Fruit fly (Drosophila melanogaster) whole organism, embryonic: ENCODE data around the gene Rab9D.

Experiments
- Abd-B ChIP-seq: fragments of 200-800 bp; sonication (Bioruptor generic); optimal IDR thresholded peaks from 2 replicates; lab custom pipeline; 2018; ENCODE audit warnings: missing biosample characterization, mild to moderate bottlenecking, missing genetic modification characterization, moderate library complexity
- Atf-2 ChIP-seq: fragments of 200-800 bp; sonication (Bioruptor generic); optimal IDR thresholded peaks from 2 replicates; lab custom pipeline; 2016; ENCODE audit warnings: missing biosample characterization, missing genetic modification characterization
- CG10462 ChIP-seq: fragments of 200-800 bp; sonication (Bioruptor generic); optimal IDR thresholded peaks from 2 replicates; lab custom pipeline; 2016; ENCODE audit warnings: missing biosample characterization, missing genetic modification characterization
- CG11456 ChIP-seq: fragments of 200-800 bp; sonication (Bioruptor generic); IDR thresholded peaks from 3 replicates; pipeline ENCODE4 v1.3.6; 2022; ENCODE audit warnings: missing biosample characterization, missing genetic modification characterization
- CG12104 ChIP-seq: fragments of 200-800 bp; sonication (Bioruptor generic); optimal IDR thresholded peaks from 3 replicates; lab custom pipeline; 2016; ENCODE audit warnings: missing biosample characterization, missing genetic modification characterization
- CG12391 ChIP-seq: fragments of 200-800 bp; sonication (Bioruptor generic); optimal IDR thresholded peaks from 3 replicates; lab custom pipeline; 2018; ENCODE audit warnings: missing biosample characterization, mild to moderate bottlenecking, missing genetic modification characterization, moderate library complexity
- CG13894 ChIP-seq: fragments of 200-800 bp; sonication (Bioruptor generic); optimal IDR thresholded peaks from 3 replicates; lab custom pipeline; 2018; ENCODE audit warnings: missing biosample characterization, mild to moderate bottlenecking, missing genetic modification characterization, moderate library complexity
- CG15011 ChIP-seq: fragments of 200-800 bp; sonication (Bioruptor generic); optimal IDR thresholded peaks from 3 replicates; lab custom pipeline; 2018; ENCODE audit warnings: missing biosample characterization, mild to moderate bottlenecking, missing genetic modification characterization
- CG1647 ChIP-seq: fragments of 200-800 bp; sonication (Bioruptor generic); optimal IDR thresholded peaks from 3 replicates; lab custom pipeline; 2016; ENCODE audit warnings: missing biosample characterization, missing genetic modification characterization
- CG17359 ChIP-seq: fragments of 200-800 bp; sonication (Bioruptor generic); optimal IDR thresholded peaks from 3 replicates; lab custom pipeline; 2018; ENCODE audit warnings: missing biosample characterization, mild to moderate bottlenecking, missing genetic modification characterization, moderate library complexity
- CG17829 ChIP-seq: fragments of 200-800 bp; optimal IDR thresholded peaks from 2 replicates; lab custom pipeline; 2019; ENCODE audit warnings: missing biosample characterization, mild to moderate bottlenecking, missing genetic modification characterization, moderate library complexity
- CG18262 ChIP-seq: fragments of 200-800 bp; optimal IDR thresholded peaks from 3 replicates; lab custom pipeline; 2019; ENCODE audit warnings: missing biosample characterization, mild to moderate bottlenecking, missing genetic modification characterization, moderate library complexity
- CG2120 ChIP-seq: fragments of 200-800 bp; sonication (Bioruptor generic); optimal IDR thresholded peaks from 3 replicates; lab custom pipeline; 2016; ENCODE audit warnings: missing biosample characterization, missing genetic modification characterization
- CG31224 ChIP-seq: fragments of 200-800 bp; sonication (Bioruptor generic); IDR thresholded peaks from 2 replicates; pipeline ENCODE4 v1.3.6; 2022; ENCODE audit warnings: missing biosample characterization, missing genetic modification characterization
- CG3281 ChIP-seq: fragments of 200-800 bp; sonication (Bioruptor generic); optimal IDR thresholded peaks from 3 replicates; lab custom pipeline; 2017; ENCODE audit warnings: missing biosample characterization, mild to moderate bottlenecking, missing genetic modification characterization
- CG3407 ChIP-seq: fragments of 200-800 bp; sonication (Bioruptor generic); optimal IDR thresholded peaks from 2 replicates; lab custom pipeline; 2018; ENCODE audit warnings: missing biosample characterization, mild to moderate bottlenecking, missing genetic modification characterization
- CG3847 ChIP-seq: fragments of 200-800 bp; sonication (Bioruptor generic); IDR thresholded peaks from 2 replicates; pipeline ENCODE4 v1.3.6; 2022; ENCODE audit warnings: missing biosample characterization, missing genetic modification characterization
- CG4820 ChIP-seq: fragments of 200-800 bp; sonication (Bioruptor generic); optimal IDR thresholded peaks from 3 replicates; lab custom pipeline; 2016; ENCODE audit warnings: missing biosample characterization, missing genetic modification characterization
- CG7556 ChIP-seq: fragments of 200-800 bp; sonication (Bioruptor generic); optimal IDR thresholded peaks from 2 replicates; lab custom pipeline; 2017; ENCODE audit warnings: missing biosample characterization, mild to moderate bottlenecking, missing genetic modification characterization
- CG8388 ChIP-seq: fragments of 200-800 bp; sonication (Bioruptor generic); optimal IDR thresholded peaks from 2 replicates; lab custom pipeline; 2019; ENCODE audit warnings: missing biosample characterization, mild to moderate bottlenecking, missing genetic modification characterization, moderate library complexity
- CG8924 ChIP-seq: fragments of 200-800 bp; optimal IDR thresholded peaks from 3 replicates; lab custom pipeline; 2019; ENCODE audit warnings: missing biosample characterization, mild to moderate bottlenecking, missing genetic modification characterization, moderate library complexity
- CoRest ChIP-seq: fragments of 200-800 bp; sonication (Bioruptor generic); optimal IDR thresholded peaks from 3 replicates; lab custom pipeline; 2018; ENCODE audit warnings: missing biosample characterization, mild to moderate bottlenecking, missing genetic modification characterization, moderate library complexity
- D19B ChIP-seq: fragments of 200-800 bp; sonication (Bioruptor generic); optimal IDR thresholded peaks from 2 replicates; lab custom pipeline; 2017; ENCODE audit warnings: missing biosample characterization, mild to moderate bottlenecking, missing genetic modification characterization
- Ets97D ChIP-seq: fragments of 200-800 bp; sonication (Bioruptor generic); optimal IDR thresholded peaks from 3 replicates; lab custom pipeline; 2016; ENCODE audit warnings: missing biosample characterization, missing genetic modification characterization
- Hmx ChIP-seq: fragments of 200-800 bp; sonication (Bioruptor generic); optimal IDR thresholded peaks from 2 replicates; lab custom pipeline; 2016; ENCODE audit warnings: missing biosample characterization, missing genetic modification characterization
- Hr3 ChIP-seq: fragments of 200-800 bp; sonication (Bioruptor generic); optimal IDR thresholded peaks from 3 replicates; lab custom pipeline; 2016; ENCODE audit warnings: missing biosample characterization, missing genetic modification characterization
- Hr51 ChIP-seq, 2 experiments: fragments of 200-800 bp; sonication (Bioruptor generic); optimal IDR thresholded peaks; 2 replicates in 1 of 2; 3 replicates in 1 of 2; lab custom pipeline; 2016 to 2018; ENCODE audit warnings: missing biosample characterization in 2 of 2, missing genetic modification characterization in 2 of 2, mild to moderate bottlenecking in 1 of 2, moderate library complexity in 1 of 2
- MESR4 ChIP-seq: fragments of 200-800 bp; sonication (Bioruptor generic); optimal IDR thresholded peaks from 2 replicates; lab custom pipeline; 2018; ENCODE audit warnings: missing biosample characterization, mild to moderate bottlenecking, missing genetic modification characterization, moderate library complexity
- NfI ChIP-seq: fragments of 200-800 bp; sonication (Bioruptor generic); optimal IDR thresholded peaks from 3 replicates; lab custom pipeline; 2018; ENCODE audit warnings: missing biosample characterization, mild to moderate bottlenecking, missing genetic modification characterization, moderate library complexity
- Rfx ChIP-seq: fragments of 200-800 bp; sonication (Bioruptor generic); IDR thresholded peaks from 2 replicates; pipeline ENCODE4 v1.3.6; 2022; ENCODE audit warnings: missing biosample characterization, missing genetic modification characterization
- Sox100B ChIP-seq: fragments of 200-800 bp; sonication (Bioruptor generic); optimal IDR thresholded peaks from 3 replicates; lab custom pipeline; 2018; ENCODE audit warnings: missing biosample characterization, mild to moderate bottlenecking, missing genetic modification characterization
- Sry-β ChIP-seq: fragments of 200-800 bp; sonication (Bioruptor generic); optimal IDR thresholded peaks from 2 replicates; lab custom pipeline; 2018; ENCODE audit warnings: missing biosample characterization, mild to moderate bottlenecking, missing genetic modification characterization, moderate library complexity
- Ssrp ChIP-seq: fragments of 200-800 bp; sonication (Bioruptor generic); optimal IDR thresholded peaks from 2 replicates; lab custom pipeline; 2018; ENCODE audit warnings: missing biosample characterization, mild to moderate bottlenecking, missing genetic modification characterization, moderate library complexity
- Taf1 ChIP-seq: fragments of 200-800 bp; sonication (Bioruptor generic); IDR thresholded peaks from 2 replicates; pipeline ENCODE4 v1.3.6; 2022; ENCODE audit warnings: missing biosample characterization, missing genetic modification characterization
- Xbp1 ChIP-seq: fragments of 200-800 bp; sonication (Bioruptor generic); optimal IDR thresholded peaks from 3 replicates; lab custom pipeline; 2016; ENCODE audit warnings: missing biosample characterization, mild to moderate bottlenecking, missing genetic modification characterization
- bab2 ChIP-seq: fragments of 200-800 bp; sonication (Bioruptor generic); optimal IDR thresholded peaks from 2 replicates; lab custom pipeline; 2016; ENCODE audit warnings: missing biosample characterization, missing genetic modification characterization
- bcd ChIP-seq: fragments of 200-800 bp; sonication (Bioruptor generic); optimal IDR thresholded peaks from 2 replicates; lab custom pipeline; 2017; ENCODE audit warnings: missing biosample characterization, mild to moderate bottlenecking, missing genetic modification characterization
- bsh ChIP-seq, 2 experiments: fragments of 200-800 bp; sonication (Bioruptor generic); optimal IDR thresholded peaks; 2 replicates each; lab custom pipeline; 2017 to 2018; ENCODE audit warnings: mild to moderate bottlenecking in 2 of 2, missing biosample characterization in 2 of 2, missing genetic modification characterization in 2 of 2, moderate library complexity in 1 of 2
- chn ChIP-seq: fragments of 200-800 bp; sonication (Bioruptor generic); optimal IDR thresholded peaks from 2 replicates; lab custom pipeline; 2016; ENCODE audit warnings: missing biosample characterization, missing genetic modification characterization
- cwo ChIP-seq: fragments of 200-800 bp; sonication (Bioruptor generic); optimal IDR thresholded peaks from 3 replicates; lab custom pipeline; 2017; ENCODE audit warnings: missing biosample characterization, missing genetic modification characterization, mild to moderate bottlenecking, moderate library complexity, missing genetic modification reagents
- gro ChIP-seq: fragments of 200-800 bp; sonication (Bioruptor generic); optimal IDR thresholded peaks from 2 replicates; lab custom pipeline; 2016; ENCODE audit warnings: missing biosample characterization, missing genetic modification characterization
- nau ChIP-seq: fragments of 200-800 bp; sonication (Bioruptor generic); optimal IDR thresholded peaks from 3 replicates; lab custom pipeline; 2017; ENCODE audit warnings: missing biosample characterization, mild to moderate bottlenecking, missing genetic modification characterization, missing genetic modification reagents
- nerfin-1 ChIP-seq: fragments of 200-800 bp; sonication (Bioruptor generic); optimal IDR thresholded peaks from 3 replicates; lab custom pipeline; 2019; ENCODE audit warnings: missing biosample characterization, mild to moderate bottlenecking, missing genetic modification characterization, moderate library complexity
- org-1 ChIP-seq: fragments of 200-800 bp; sonication (Bioruptor generic); optimal IDR thresholded peaks from 2 replicates; lab custom pipeline; 2017; ENCODE audit warnings: missing biosample characterization, missing genetic modification characterization
- prd ChIP-seq, 3 experiments: fragments of >200 bp in 2 of 3; fragments of 200-800 bp in 1 of 3; sonication (Bioruptor generic) in 1 of 3; optimal IDR thresholded peaks in 2 of 3; IDR thresholded peaks in 1 of 3; 2 replicates in 2 of 3; 3 replicates in 1 of 3; pipeline versions ENCODE4 v1.3.6 to Lab custom; 2017 to 2022; ENCODE audit warnings: missing biosample characterization in 1 of 3, missing genetic modification characterization in 1 of 3
- schlank ChIP-seq: fragments of 200-800 bp; sonication (Bioruptor generic); optimal IDR thresholded peaks from 2 replicates; lab custom pipeline; 2018; ENCODE audit warnings: missing biosample characterization, mild to moderate bottlenecking, missing genetic modification characterization
- sens ChIP-seq: fragments of 200-800 bp; sonication (Bioruptor generic); peaks from one replicate; lab custom pipeline; 2016; ENCODE audit warnings: missing biosample characterization, missing genetic modification characterization
- tap ChIP-seq: fragments of 200-800 bp; optimal IDR thresholded peaks from 3 replicates; lab custom pipeline; 2019; ENCODE audit warnings: missing biosample characterization, mild to moderate bottlenecking, missing genetic modification characterization, moderate library complexity
- tio ChIP-seq: fragments of 200-800 bp; sonication (Bioruptor generic); optimal IDR thresholded peaks from 2 replicates; lab custom pipeline; 2017; ENCODE audit warnings: missing biosample characterization, missing genetic modification characterization, inconsistent platforms

Rab9D gene

dm6 chrX:10628874-10629273 is 40.0 kb downstream of the Rab9D start (continued):
- TF ChIP-seq sens (GFP tag; lab: Kevin White, UChicago): peak; percentile 89
- peak; percentile 47 for TF ChIP-seq CG17359 (tag; lab: Kevin White, UChicago)
- peak; percentile 28 for TF ChIP-seq CG15011
- peak; percentile 16 for TF ChIP-seq Atf-2 (GFP tag; lab: Kevin White, UChicago)
- TF ChIP-seq Sox100B (GFP tag; lab: Kevin White, UChicago): peak; percentile 56
- TF ChIP-seq prd (optimal IDR thresholded peaks at IDR 0.05; lab: Kevin White, UChicago): no peak
- TF ChIP-seq prd (GFP tag; IDR thresholded peaks at IDR 0.05; lab: Robert Waterston, UW): 0 out of 3 replicates have a peak, but pooled peaks have one; percentile 27
- peak; percentile 54 for TF ChIP-seq org-1
- TF ChIP-seq Abd-B (GFP tag; lab: Kevin White, UChicago): peak; percentile 3
- peak; percentile 16 for TF ChIP-seq Hr3 (GFP tag; lab: Kevin White, UChicago)
- TF ChIP-seq bcd (GFP tag; lab: Kevin White, UChicago): peak; percentile 42
- TF ChIP-seq Xbp1 (GFP tag; lab: Kevin White, UChicago): peak; percentile 35
- TF ChIP-seq CG12391: peak; percentile 62
- TF ChIP-seq schlank (tag; lab: Kevin White, UChicago): no peak
- TF ChIP-seq Hmx (GFP tag; lab: Kevin White, UChicago): peak; percentile 21
- TF ChIP-seq CG3847 (GFP tag; lab: Robert Waterston, UW): 0 out of 2 replicates have a peak, but pooled peaks have one; percentile 18
- TF ChIP-seq Ets97D (GFP tag; lab: Kevin White, UChicago): no peak
- peak; percentile 30 for TF ChIP-seq Ssrp (tag; lab: Kevin White, UChicago)
- peak; percentile 69 for TF ChIP-seq tio
- TF ChIP-seq CG18262: peak; percentile 74
- no peak for TF ChIP-seq CG1647
- peak; percentile 14 for TF ChIP-seq CG12104 (GFP tag; lab: Kevin White, UChicago)
- TF ChIP-seq cwo: peak; percentile 48
- TF ChIP-seq Rfx (GFP tag; lab: Robert Waterston, UW): 0 out of 2 replicates have a peak, but pooled peaks have one; percentile 14
- no peak for TF ChIP-seq D19B (GFP tag; lab: Kevin White, UChicago)
- peak; percentile 35 for TF ChIP-seq nau
- peak; percentile 62 for TF ChIP-seq CG3281 (GFP tag; lab: Kevin White, UChicago)
- TF ChIP-seq CG2120 (GFP tag; lab: Kevin White, UChicago): peak; percentile 77
- 0 out of 2 replicates have a peak, but pooled peaks have one; percentile 10 for TF ChIP-seq CG31224 (GFP tag; lab: Robert Waterston, UW)
- TF ChIP-seq CG10462 (GFP tag; lab: Kevin White, UChicago): no peak
- peak; percentile 47 for TF ChIP-seq CG8924 (tag; lab: Kevin White, UChicago)
- peak; percentile 17; the same call in 1 of the 2 replicates for TF ChIP-seq Taf1
- TF ChIP-seq gro (GFP tag; lab: Kevin White, UChicago): peak; percentile 16
- peak; percentile 1 for TF ChIP-seq CG4820 (GFP tag; lab: Kevin White, UChicago)
- peak; percentile 82 for TF ChIP-seq CG7556 (GFP tag; lab: Kevin White, UChicago)
- TF ChIP-seq bab2 (GFP tag; lab: Kevin White, UChicago): peak; percentile 30
- TF ChIP-seq CoRest (tag; lab: Kevin White, UChicago): peak; percentile 49
- TF ChIP-seq tap (tag; lab: Kevin White, UChicago): no peak
- TF ChIP-seq chn (GFP tag; lab: Kevin White, UChicago): peak; percentile 1
- TF ChIP-seq NfI (GFP tag; lab: Kevin White, UChicago): peak; percentile 30
- TF ChIP-seq bsh (GFP tag; optimal IDR thresholded peaks at IDR 0.05; lab: Kevin White, UChicago): peak in 1 of 2 experiments; percentile 56
- no peak for TF ChIP-seq CG11456
- no peak for TF ChIP-seq nerfin-1 (tag; lab: Kevin White, UChicago)
- no peak for TF ChIP-seq MESR4
- TF ChIP-seq CG8388: peak; percentile 40
- no peak for TF ChIP-seq CG3407 (GFP tag; lab: Kevin White, UChicago)
- peak; percentile 16 for TF ChIP-seq CG13894
- peak in 1 of 2 experiments; percentile 63 for TF ChIP-seq Hr51 (GFP tag; optimal IDR thresholded peaks at IDR 0.05; lab: Kevin White, UChicago)
- peak; percentile 4 for TF ChIP-seq CG17829
- TF ChIP-seq Sry-β (GFP tag; lab: Kevin White, UChicago): no peak
